Worm (Caenorhabditis elegans): ENCODE data around the gene rnp-1.

rnp-1 gene

ce11 chrV:12241126-12241525 is 49.1 kb downstream of the rnp-1 start, which contains the start of gene ttr-22:
Gene ttr-22 (plus strand): TSS chrV:12241426.
- no peak for TF ChIP-seq pha-4 (tag; optimal IDR thresholded peaks at IDR 0.05)
